Worm (Caenorhabditis elegans): ENCODE results near the gene npr-25.

- TF ChIP-seq aly-2 (tag; optimal IDR thresholded peaks at IDR 0.05) (no peak), elt-2 (tag; optimal IDR thresholded peaks at IDR 0.05) (no peak), ama-1 (optimal IDR thresholded peaks at IDR 0.05) (no peak), vab-15 (tag; optimal IDR thresholded peaks at IDR 0.05) (no peak), unc-98 (GFP tag; IDR thresholded peaks at IDR 0.05) (no peak), sox-4 (tag; optimal IDR thresholded peaks at IDR 0.05) (no peak), aha-1 (tag; optimal IDR thresholded peaks at IDR 0.05) (no peak), ceh-90 (tag; optimal IDR thresholded peaks at IDR 0.05) (no peak), nhr-77 (tag; optimal IDR thresholded peaks at IDR 0.05) (no peak), mep-1 (tag; optimal IDR thresholded peaks at IDR 0.05) (no peak), zip-4 (GFP tag; optimal IDR thresholded peaks at IDR 0.05) (no peak), unc-30 (tag; optimal IDR thresholded peaks at IDR 0.05) (no peak), efl-1 (optimal IDR thresholded peaks at IDR 0.05) (no peak), efl-1 (GFP tag; optimal IDR thresholded peaks at IDR 0.05 in 1 of 2) (no peak), nhr-237 (tag; optimal IDR thresholded peaks at IDR 0.05) (no peak)
Measured at ce11 chrV:11336877-11337276, 15.9 kb downstream of the npr-25 start.

All from whole organism, L1 larva.